Worm (Caenorhabditis elegans) whole organism, L4/young adult: ENCODE measurements around the gene Y43F8B.28.

ENCODE experiments used
- dao-5 ChIP-seq: sonication (generic microtip); optimal IDR thresholded peaks from 2 replicates; lab custom pipeline; 2016; ENCODE audit warnings: missing genotype, missing genetic modification characterization, moderate library complexity, missing compliant biosample characterization
- him-1 ChIP-seq: sonication (generic microtip); optimal IDR thresholded peaks from 2 replicates; lab custom pipeline; 2016; ENCODE audit warnings: missing genotype, missing genetic modification reagents, missing genetic modification characterization, missing compliant biosample characterization

- TF ChIP-seq him-1 (tag; lab: Kevin White, UChicago) (no peak), dao-5 (tag; lab: Kevin White, UChicago) (no peak)
These were observed 35.6 kb downstream of the Y43F8B.28 start for ce11 chrV:19520597-19521322.
